Worm (Caenorhabditis elegans): ENCODE results near the gene tsp-21.

DNA sequence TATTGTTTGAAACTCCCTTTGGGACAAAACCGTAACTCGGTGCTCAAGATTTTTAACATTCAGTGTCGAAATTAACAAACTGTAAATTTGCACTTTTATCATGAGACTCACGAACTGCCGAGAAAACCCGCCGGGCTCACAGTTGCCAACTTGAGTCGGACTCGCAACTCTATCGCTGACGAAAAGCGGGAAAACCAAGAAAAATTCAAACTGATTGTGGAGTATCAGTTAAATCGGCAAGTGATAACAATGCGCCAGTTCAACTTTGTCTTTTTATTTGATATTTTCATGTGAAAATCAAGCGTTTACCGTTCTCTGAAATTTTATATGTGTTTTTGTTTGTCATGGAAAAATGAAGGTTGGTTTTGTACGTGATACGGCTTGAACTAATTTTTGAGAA is 49.6 kb upstream of the tsp-21 start:
- TF ChIP-seq sea-2 (GFP tag; IDR thresholded peaks at IDR 0.05) = no peak
- TF ChIP-seq dpl-1 (GFP tag; optimal IDR thresholded peaks at IDR 0.05) = no peak
- TF ChIP-seq aptf-3 (GFP tag; IDR thresholded peaks at IDR 0.05) = no peak
- TF ChIP-seq unc-62 (GFP tag; optimal IDR thresholded peaks at IDR 0.05) = no peak
- TF ChIP-seq Y53G8AR.9 (GFP tag; conservative IDR thresholded peaks at IDR 0.05) = no peak
- TF ChIP-seq ama-1 (optimal IDR thresholded peaks at IDR 0.05) = no peak
- no peak for TF ChIP-seq ama-1 (GFP tag; optimal IDR thresholded peaks at IDR 0.05)

All from whole organism, young adult.